Worm (Caenorhabditis elegans): ENCODE data around the gene C30F2.2.

Gene C30F2.2

DNA sequence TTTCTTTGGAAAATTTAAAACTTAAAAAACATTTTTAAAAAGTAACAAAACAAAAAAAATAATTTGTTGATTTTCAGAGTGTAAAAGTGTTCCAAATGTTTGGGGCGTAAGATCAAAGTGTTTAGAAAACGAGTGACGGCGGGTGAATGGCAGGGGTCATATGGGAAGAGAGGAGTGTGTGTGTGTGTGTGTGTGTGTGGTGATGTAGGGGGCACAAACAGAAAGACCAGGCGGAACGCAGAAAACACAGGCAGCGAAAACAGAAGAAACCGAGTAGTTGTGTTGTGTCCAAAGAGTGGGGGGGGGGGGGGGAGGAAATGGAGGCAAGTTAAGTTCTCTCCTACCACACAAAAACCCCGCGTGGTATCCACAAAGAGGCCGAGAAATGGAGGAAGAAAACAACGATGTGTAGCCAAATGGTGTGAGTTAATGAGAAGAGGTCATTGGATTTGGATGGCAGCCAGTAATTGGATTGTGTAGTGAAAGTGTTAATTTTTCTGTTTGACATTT, 44.8 kb downstream of the C30F2.2 start, which contains the start of gene B0395.3 (continued):
- TF ChIP-seq grh-1 (GFP tag; IDR thresholded peaks at IDR 0.05) (peak; percentile 39; the same call in 1 of the 2 replicates), fkh-10 (GFP tag; optimal IDR thresholded peaks at IDR 0.05) (no peak), blmp-1 (tag; optimal IDR thresholded peaks at IDR 0.05) (peak; percentile 67), dpl-1 (GFP tag; optimal IDR thresholded peaks at IDR 0.05) (no peak), nhr-76 (tag; optimal IDR thresholded peaks at IDR 0.05) (no peak), efl-3 (GFP tag; optimal IDR thresholded peaks at IDR 0.05) (no peak), rnt-1 (tag; optimal IDR thresholded peaks at IDR 0.05) (peak; percentile 37), F16B12.6 (tag; optimal IDR thresholded peaks at IDR 0.05) (no peak), lir-3 (tag; optimal IDR thresholded peaks at IDR 0.05; ENCODE audit: poor library complexity) (no peak), nhr-85 (tag) (peak; percentile 82), fos-1 (tag; optimal IDR thresholded peaks at IDR 0.05) (no peak), nhr-71 (tag; optimal IDR thresholded peaks at IDR 0.05) (peak; percentile 55), ceh-82 (tag; optimal IDR thresholded peaks at IDR 0.05) (no peak), nhr-47 (tag; optimal IDR thresholded peaks at IDR 0.05) (peak; percentile 6), nhr-20 (tag; optimal IDR thresholded peaks at IDR 0.05) (peak; percentile 33), ets-5 (GFP tag; IDR thresholded peaks at IDR 0.05) (no peak), C16A3.4 (tag; optimal IDR thresholded peaks at IDR 0.05) (peak; percentile 17), sox-4 (tag; optimal IDR thresholded peaks at IDR 0.05) (no peak), swsn-7 (tag; optimal IDR thresholded peaks at IDR 0.05) (no peak), pqm-1 (tag; optimal IDR thresholded peaks at IDR 0.05) (no peak), nhr-12 (tag; optimal IDR thresholded peaks at IDR 0.05) (no peak), ama-1 (optimal IDR thresholded peaks at IDR 0.05) (no peak), sptf-1 (tag; optimal IDR thresholded peaks at IDR 0.05) (no peak), ceh-90 (tag; optimal IDR thresholded peaks at IDR 0.05) (no peak), hpl-2 (GFP tag; optimal IDR thresholded peaks at IDR 0.05) (no peak), hlh-4 (tag; optimal IDR thresholded peaks at IDR 0.05) (no peak)

DNA sequence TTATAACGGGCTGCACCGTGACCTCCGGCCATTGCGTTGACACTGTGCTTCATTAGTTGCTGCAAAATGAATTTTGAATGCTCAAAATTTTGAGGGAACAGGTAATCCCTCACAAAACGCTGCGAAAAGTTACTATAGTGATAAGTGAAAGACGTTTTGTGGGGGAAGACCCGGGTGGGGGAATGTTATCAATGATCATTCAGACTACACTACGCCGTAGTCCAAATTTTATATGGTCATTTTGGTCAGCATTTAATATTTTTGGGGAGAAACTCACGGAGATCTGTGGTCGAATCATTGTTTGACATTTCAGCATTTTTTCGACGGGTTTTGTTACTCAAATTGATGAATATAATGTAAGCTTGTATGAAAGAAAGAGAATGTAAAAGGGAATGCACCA, 45.8 kb downstream of the C30F2.2 start:
- TF ChIP-seq vab-15 (tag; optimal IDR thresholded peaks at IDR 0.05) (no peak), nhr-20 (tag; optimal IDR thresholded peaks at IDR 0.05) (peak; percentile 44), elt-2 (tag; optimal IDR thresholded peaks at IDR 0.05) (peak; percentile 27)

DNA sequence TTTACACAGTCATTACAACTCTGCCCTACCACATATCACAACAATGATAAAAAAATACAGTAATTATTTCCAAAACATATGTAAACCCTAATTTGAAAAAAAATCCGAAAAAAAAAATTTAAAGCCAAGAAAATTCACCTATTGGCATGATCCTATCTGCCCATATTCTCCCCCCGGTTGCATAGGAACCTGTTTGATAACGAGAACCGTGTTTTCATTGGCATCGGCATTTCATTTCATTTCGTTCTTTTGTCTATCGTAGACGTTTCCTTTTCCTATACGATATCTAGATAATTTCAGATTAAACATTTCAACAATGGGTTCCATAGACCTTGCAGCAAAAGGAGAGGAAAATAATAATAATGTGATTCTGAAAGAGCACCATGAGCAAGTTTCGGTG, 54.5 kb downstream of the C30F2.2 start, which contains the start of gene mboa-1:
Gene mboa-1 (plus strand): TSS at position 301 of the 400 bp plus-strand sequence.
- no peak for TF ChIP-seq skn-1 (tag; optimal IDR thresholded peaks at IDR 0.05)
- no peak for TF ChIP-seq nhr-47 (tag; optimal IDR thresholded peaks at IDR 0.05)
- no peak for TF ChIP-seq snpc-4 (tag; optimal IDR thresholded peaks at IDR 0.05)
- TF ChIP-seq unc-62 (GFP tag; optimal IDR thresholded peaks at IDR 0.05): no peak
- TF ChIP-seq hlh-17 (GFP tag; optimal IDR thresholded peaks at IDR 0.05; ENCODE audit: borderline replicate concordance): no peak
- no peak for TF ChIP-seq Y116A8C.19 (tag; optimal IDR thresholded peaks at IDR 0.05; ENCODE audit: borderline replicate concordance)
- no peak for TF ChIP-seq fos-1 (tag; optimal IDR thresholded peaks at IDR 0.05)
- no peak for TF ChIP-seq ceh-8 (GFP tag; optimal IDR thresholded peaks at IDR 0.05)
- no peak for TF ChIP-seq nhr-77 (tag; optimal IDR thresholded peaks at IDR 0.05)
- TF ChIP-seq nhr-19 (GFP tag; conservative IDR thresholded peaks at IDR 0.05): no peak
- no peak for TF ChIP-seq lir-3 (tag; optimal IDR thresholded peaks at IDR 0.05; ENCODE audit: poor library complexity)
- no peak for TF ChIP-seq efl-1 (optimal IDR thresholded peaks at IDR 0.05)
- no peak for TF ChIP-seq efl-1 (GFP tag; optimal IDR thresholded peaks at IDR 0.05 in 1 of 2)
- TF ChIP-seq aly-2 (tag; optimal IDR thresholded peaks at IDR 0.05): no peak
- no peak for TF ChIP-seq hpl-2 (GFP tag; optimal IDR thresholded peaks at IDR 0.05)

DNA sequence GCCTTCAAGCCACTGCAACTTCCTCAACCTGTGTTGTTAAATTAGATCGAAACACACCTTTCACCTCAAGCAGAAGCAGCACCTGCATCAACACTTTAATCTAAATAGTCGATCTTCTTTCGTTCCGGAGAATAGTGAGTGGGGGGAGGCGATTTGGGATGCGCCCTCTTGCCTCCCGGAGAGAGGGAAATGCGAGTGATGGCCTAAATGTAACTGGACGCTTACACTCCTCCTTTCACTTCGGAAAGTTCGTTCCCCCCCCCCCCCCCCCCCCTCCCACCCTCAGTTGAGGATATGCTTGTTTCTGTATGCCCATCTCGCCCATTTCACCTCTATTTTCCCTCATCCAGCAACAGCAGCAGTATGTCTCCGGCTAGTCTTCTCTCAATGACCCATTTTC, 56.0 kb downstream of the C30F2.2 start:
- TF ChIP-seq alr-1 (tag; optimal IDR thresholded peaks at IDR 0.05; ENCODE audit: borderline replicate concordance) (no peak), blmp-1 (tag; optimal IDR thresholded peaks at IDR 0.05) (peak; percentile 57), fkh-10 (GFP tag; optimal IDR thresholded peaks at IDR 0.05) (no peak), hlh-17 (GFP tag; optimal IDR thresholded peaks at IDR 0.05; ENCODE audit: borderline replicate concordance) (no peak), hpl-2 (GFP tag; optimal IDR thresholded peaks at IDR 0.05) (no peak), ces-1 (GFP tag; optimal IDR thresholded peaks at IDR 0.05) (no peak), sox-4 (tag; optimal IDR thresholded peaks at IDR 0.05) (no peak)
